Fruit fly (Drosophila melanogaster): ENCODE data around the gene wrd.

- TF ChIP-seq EcR (GFP tag; optimal IDR thresholded peaks at IDR 0.05) (no peak), CG8478 (optimal IDR thresholded peaks at IDR 0.05) (no peak), usp (GFP tag; optimal IDR thresholded peaks at IDR 0.05) (no peak)
Observed at dm6 chr3R:18188702-18189125, 21.2 kb downstream of the wrd start, which contains the start of the genes CG12321 and MED17.
